Worm (Caenorhabditis elegans) whole organism, L1 larva: ENCODE data around the gene mdh-2.
A peak's percentile ranks its signal among the peaks of the same experiment; 100 is the strongest.

Source experiments
- C16A3.4 ChIP-seq: fragments of 150-350 bp; optimal IDR thresholded peaks from 2 replicates; lab custom pipeline; 2014; ENCODE audit warnings: missing biosample characterization, missing genetic modification characterization
- aha-1 ChIP-seq: fragments of 150-350 bp; optimal IDR thresholded peaks from 2 replicates; lab custom pipeline; 2014; ENCODE audit warnings: missing biosample characterization, missing genetic modification characterization
- blmp-1 ChIP-seq: fragments of 150-350 bp; optimal IDR thresholded peaks from 2 replicates; lab custom pipeline; 2014; ENCODE audit warnings: missing biosample characterization, missing genetic modification characterization
- ceh-63 ChIP-seq: fragments of 200-800 bp; sonication (Bioruptor generic); optimal IDR thresholded peaks from 2 replicates; lab custom pipeline; 2018; ENCODE audit warnings: mild to moderate bottlenecking, missing genetic modification characterization, missing compliant biosample characterization
- ceh-90 ChIP-seq: sonication (generic microtip); optimal IDR thresholded peaks from 2 replicates; lab custom pipeline; 2016; ENCODE audit warnings: missing genetic modification characterization, missing compliant biosample characterization
- dpl-1 ChIP-seq, 3 experiments: fragments of 150-350 bp in 2 of 3; sonication (generic microtip) in 1 of 3; optimal IDR thresholded peaks; 2 replicates each; lab custom pipeline; 2014 to 2017; ENCODE audit warnings: missing biosample characterization in 3 of 3, missing genetic modification characterization in 3 of 3, missing genetic modification reagents in 3 of 3
- efl-3 ChIP-seq: fragments of 200-800 bp; sonication (Bioruptor generic); optimal IDR thresholded peaks from 2 replicates; lab custom pipeline; 2018; ENCODE audit warnings: mild to moderate bottlenecking, missing genetic modification characterization, missing compliant biosample characterization
- egl-13 ChIP-seq: sonication (generic microtip); optimal IDR thresholded peaks from 2 replicates; lab custom pipeline; 2016; ENCODE audit warnings: missing genotype, missing genetic modification reagents, missing genetic modification characterization, missing compliant biosample characterization
- egl-27 ChIP-seq, 2 experiments: fragments of 150-350 bp in 1 of 2; sonication (generic microtip); optimal IDR thresholded peaks; 3 replicates each; lab custom pipeline; 2017 to 2018; ENCODE audit warnings: missing biosample characterization in 2 of 2, missing genetic modification characterization in 2 of 2, missing genetic modification reagents in 2 of 2
- elt-3 ChIP-seq, 6 experiments: fragments of 150-350 bp in 1 of 6; sonication (generic microtip); optimal IDR thresholded peaks; 2 replicates each; lab custom pipeline; 2017 to 2018; ENCODE audit warnings: missing biosample characterization in 6 of 6, missing genetic modification characterization in 6 of 6, inconsistent platforms in 1 of 6
- ets-5 ChIP-seq: fragments of 200-800 bp; sonication (Bioruptor generic); IDR thresholded peaks from 2 replicates; pipeline ENCODE4 v1.3.6; 2022; ENCODE audit warnings: missing genetic modification characterization, missing compliant biosample characterization
- fkh-4 ChIP-seq: sonication (generic microtip); optimal IDR thresholded peaks from 2 replicates; lab custom pipeline; 2016; ENCODE audit warnings: missing compliant biosample characterization, missing genetic modification characterization, borderline replicate concordance
- hlh-17 ChIP-seq: fragments of 200-800 bp; sonication (Bioruptor generic); optimal IDR thresholded peaks from 2 replicates; lab custom pipeline; 2018; ENCODE audit warnings: missing genetic modification characterization, mild to moderate bottlenecking, missing compliant biosample characterization, moderate library complexity, borderline replicate concordance
- hlh-4 ChIP-seq: sonication (generic microtip); optimal IDR thresholded peaks from 2 replicates; lab custom pipeline; 2016; ENCODE audit warnings: mild to moderate bottlenecking, missing genetic modification characterization, missing compliant biosample characterization
- hpl-2 ChIP-seq: fragments of 150-350 bp; optimal IDR thresholded peaks from 2 replicates; lab custom pipeline; 2014; ENCODE audit warnings: missing biosample characterization, missing genetic modification reagents, missing genetic modification characterization
- irx-1 ChIP-seq: sonication (generic microtip); optimal IDR thresholded peaks from 2 replicates; lab custom pipeline; 2016; ENCODE audit warnings: missing genetic modification characterization, missing compliant biosample characterization
- isw-1 ChIP-seq: fragments of 200-800 bp; sonication (Bioruptor generic); IDR thresholded peaks from 2 replicates; pipeline ENCODE4 v1.3.6; 2022; ENCODE audit warnings: missing genetic modification characterization, missing compliant biosample characterization
- lin-14 ChIP-seq: fragments of 200-800 bp; sonication (Bioruptor generic); optimal IDR thresholded peaks from 2 replicates; lab custom pipeline; 2018; ENCODE audit warnings: mild to moderate bottlenecking, missing genetic modification characterization, moderate library complexity, missing compliant biosample characterization
- lin-15B ChIP-seq: fragments of 150-350 bp; sonication (generic microtip); optimal IDR thresholded peaks from 3 replicates; lab custom pipeline; 2014; ENCODE audit warnings: missing biosample characterization, missing genetic modification characterization
- lin-35 ChIP-seq, 2 experiments: fragments of 150-350 bp; optimal IDR thresholded peaks; 2 replicates each; lab custom pipeline; 2014; ENCODE audit warnings: missing biosample characterization in 2 of 2, missing genetic modification characterization in 2 of 2, missing genetic modification reagents in 2 of 2
- lsy-2 ChIP-seq, 2 experiments: fragments of 150-350 bp; optimal IDR thresholded peaks; 2 replicates each; lab custom pipeline; 2014; ENCODE audit warnings: missing biosample characterization in 2 of 2, missing genetic modification characterization in 2 of 2
- mdl-1 ChIP-seq, 2 experiments: fragments of 150-350 bp; optimal IDR thresholded peaks; 2 replicates each; lab custom pipeline; 2014 to 2017; ENCODE audit warnings: missing biosample characterization in 2 of 2, missing genetic modification characterization in 2 of 2, inconsistent platforms in 1 of 2
- mef-2 ChIP-seq: fragments of 150-350 bp; optimal IDR thresholded peaks from 2 replicates; lab custom pipeline; 2014; ENCODE audit warnings: missing biosample characterization, missing genetic modification characterization
- mep-1 ChIP-seq: fragments of 150-350 bp; optimal IDR thresholded peaks from 2 replicates; lab custom pipeline; 2014; ENCODE audit warnings: missing biosample characterization, missing genetic modification characterization
- nhr-11 ChIP-seq: fragments of 150-350 bp; optimal IDR thresholded peaks from 2 replicates; lab custom pipeline; 2014; ENCODE audit warnings: missing biosample characterization, missing genetic modification characterization
- nhr-19 ChIP-seq: fragments of 200-800 bp; sonication (Bioruptor generic); conservative IDR thresholded peaks from 2 replicates; pipeline ENCODE4 v1.3.6; 2022; ENCODE audit warnings: missing genetic modification characterization, missing compliant biosample characterization
- nhr-28 ChIP-seq: fragments of 150-350 bp; optimal IDR thresholded peaks from 2 replicates; lab custom pipeline; 2014; ENCODE audit warnings: missing biosample characterization, missing genetic modification characterization
- nhr-71 ChIP-seq: sonication (generic microtip); optimal IDR thresholded peaks from 2 replicates; lab custom pipeline; 2016; ENCODE audit warnings: mild to moderate bottlenecking, missing genetic modification characterization, moderate library complexity, missing compliant biosample characterization
- nhr-76 ChIP-seq: sonication (generic microtip); optimal IDR thresholded peaks from 2 replicates; lab custom pipeline; 2017; ENCODE audit warnings: missing biosample characterization, missing genetic modification characterization
- nhr-77 ChIP-seq: fragments of 150-350 bp; optimal IDR thresholded peaks from 2 replicates; lab custom pipeline; 2014; ENCODE audit warnings: missing biosample characterization, missing genetic modification characterization
- nhr-85 ChIP-seq: sonication (generic microtip); peaks from one replicate; lab custom pipeline; 2016; ENCODE audit warnings: missing genetic modification characterization, inconsistent platforms, missing compliant biosample characterization
- nhr-90 ChIP-seq: sonication (generic microtip); optimal IDR thresholded peaks from 2 replicates; lab custom pipeline; 2016; ENCODE audit warnings: mild to moderate bottlenecking, missing genetic modification characterization, missing compliant biosample characterization; ENCODE audit not compliant: poor library complexity
- pax-3 ChIP-seq: fragments of 200-800 bp; sonication (Bioruptor generic); optimal IDR thresholded peaks from 2 replicates; lab custom pipeline; 2018; ENCODE audit warnings: mild to moderate bottlenecking, missing genetic modification characterization, moderate library complexity, missing compliant biosample characterization
- rnt-1 ChIP-seq: sonication (generic microtip); optimal IDR thresholded peaks from 2 replicates; lab custom pipeline; 2016; ENCODE audit warnings: mild to moderate bottlenecking, missing genetic modification characterization, moderate library complexity, missing compliant biosample characterization
- skn-1 ChIP-seq: fragments of 150-350 bp; optimal IDR thresholded peaks from 2 replicates; lab custom pipeline; 2014; ENCODE audit warnings: missing biosample characterization, missing genetic modification characterization
- snpc-4 ChIP-seq: fragments of 150-350 bp; optimal IDR thresholded peaks from 2 replicates; lab custom pipeline; 2014; ENCODE audit warnings: missing biosample characterization, missing genetic modification characterization
- snu-23 ChIP-seq: sonication (generic microtip); optimal IDR thresholded peaks from 2 replicates; lab custom pipeline; 2016; ENCODE audit warnings: missing genetic modification characterization, missing compliant biosample characterization
- sox-4 ChIP-seq: sonication (generic microtip); optimal IDR thresholded peaks from 2 replicates; lab custom pipeline; 2016; ENCODE audit warnings: missing genetic modification characterization, missing compliant biosample characterization
- swsn-7 ChIP-seq: sonication (generic microtip); optimal IDR thresholded peaks from 2 replicates; lab custom pipeline; 2016; ENCODE audit warnings: missing genetic modification characterization, missing compliant biosample characterization
- tlp-1 ChIP-seq: fragments of 150-350 bp; optimal IDR thresholded peaks from 2 replicates; lab custom pipeline; 2014; ENCODE audit warnings: missing biosample characterization, missing genetic modification characterization
- unc-130 ChIP-seq: fragments of 150-350 bp; optimal IDR thresholded peaks from 2 replicates; lab custom pipeline; 2017; ENCODE audit warnings: missing biosample characterization, missing genetic modification characterization, inconsistent platforms
- unc-98 ChIP-seq: fragments of 200-800 bp; sonication (Bioruptor generic); IDR thresholded peaks from 2 replicates; pipeline ENCODE4 v1.3.6; 2022; ENCODE audit warnings: missing genetic modification characterization, missing compliant biosample characterization
- vab-15 ChIP-seq: sonication (generic microtip); optimal IDR thresholded peaks from 2 replicates; lab custom pipeline; 2017; ENCODE audit warnings: missing genotype, mild to moderate bottlenecking, missing genetic modification characterization, missing compliant biosample characterization
- zag-1 ChIP-seq: fragments of 150-350 bp; optimal IDR thresholded peaks from 2 replicates; lab custom pipeline; 2014; ENCODE audit warnings: missing biosample characterization, missing genetic modification characterization
- zip-4 ChIP-seq: fragments of 200-800 bp; sonication (Bioruptor generic); optimal IDR thresholded peaks from 2 replicates; lab custom pipeline; 2018; ENCODE audit warnings: mild to moderate bottlenecking, missing genetic modification characterization, moderate library complexity, missing compliant biosample characterization
- ztf-11 ChIP-seq, 2 experiments: sonication (generic microtip); optimal IDR thresholded peaks; 2 replicates each; lab custom pipeline; 2016 to 2017; ENCODE audit warnings: missing genetic modification characterization in 2 of 2, missing biosample characterization in 1 of 2, missing compliant biosample characterization in 1 of 2
- ztf-4 ChIP-seq: fragments of 150-350 bp; optimal IDR thresholded peaks from 2 replicates; lab custom pipeline; 2014; ENCODE audit warnings: missing biosample characterization, missing genetic modification characterization

Gene mdh-2

ce11 chrIII:6625317-6625716 lies 17.4 kb upstream of the mdh-2 start (continued):
- TF ChIP-seq nhr-77 (tag; lab: Kevin White, UChicago) (no peak), skn-1 (tag; lab: Kevin White, UChicago) (peak; percentile 51), dpl-1 (GFP tag; optimal IDR thresholded peaks at IDR 0.05; lab: Kevin White, UChicago) (peak; percentile 27 to 69 (median 50)), ets-5 (no peak), blmp-1 (tag; lab: Kevin White, UChicago) (peak; percentile 63), unc-98 (GFP tag; lab: Robert Waterston, UW) (no peak), mep-1 (tag; lab: Kevin White, UChicago) (peak; percentile 85), mef-2 (tag; lab: Kevin White, UChicago) (no peak), ceh-90 (tag; lab: Kevin White, UChicago) (peak; percentile 49), unc-130 (tag; lab: Kevin White, UChicago) (no peak), snu-23 (GFP tag; lab: Kevin White, UChicago) (peak; percentile 52), mdl-1 (tag; optimal IDR thresholded peaks at IDR 0.05; lab: Kevin White, UChicago) (no peak), C16A3.4 (peak; percentile 34), lin-14 (GFP tag; lab: Kevin White, UChicago) (peak; percentile 63), lsy-2 (tag; optimal IDR thresholded peaks at IDR 0.05; lab: Kevin White, UChicago) (peak; percentile 39 to 73), sox-4 (tag; lab: Kevin White, UChicago) (no peak), irx-1 (tag; lab: Kevin White, UChicago) (no peak), ztf-11 (tag; optimal IDR thresholded peaks at IDR 0.05; lab: Kevin White, UChicago) (no peak), ztf-4 (tag; lab: Kevin White, UChicago) (no peak), isw-1 (GFP tag; lab: Robert Waterston, UW) (peak; percentile 34), hpl-2 (no peak), elt-3 (tag; optimal IDR thresholded peaks at IDR 0.05; lab: Kevin White, UChicago) (peak in 1 of 6 experiments; percentile 2), swsn-7 (tag; lab: Kevin White, UChicago) (peak; percentile 23), egl-27 (tag; optimal IDR thresholded peaks at IDR 0.05; lab: Kevin White, UChicago) (no peak), zag-1 (no peak), lin-15B (tag; lab: Kevin White, UChicago) (peak; percentile 55), nhr-11 (tag; lab: Kevin White, UChicago) (no peak), nhr-85 (tag; lab: Kevin White, UChicago) (peak; percentile 70), tlp-1 (tag; lab: Kevin White, UChicago) (no peak), pax-3 (tag; lab: Kevin White, UChicago) (no peak), nhr-71 (tag; lab: Kevin White, UChicago) (peak; percentile 60), ceh-63 (GFP tag; lab: Kevin White, UChicago) (no peak), nhr-19 (GFP tag; lab: Robert Waterston, UW) (no peak), vab-15 (tag; lab: Kevin White, UChicago) (no peak), snpc-4 (tag; lab: Kevin White, UChicago) (no peak)

- TF ChIP-seq zip-4 (GFP tag; lab: Kevin White, UChicago) (no peak), tlp-1 (tag; lab: Kevin White, UChicago) (no peak), fkh-4 (no peak), sox-4 (tag; lab: Kevin White, UChicago) (no peak), nhr-90 (no peak), lin-35 (GFP tag; optimal IDR thresholded peaks at IDR 0.05; lab: Kevin White, UChicago) (no peak), aha-1 (no peak), egl-13 (no peak)
Observed at ce11 chrIII:6624872-6625271, 17.0 kb upstream of the mdh-2 start, which contains the start of gene copd-1. copd-1 (minus strand) TSS chrIII:6624972.

DNA sequence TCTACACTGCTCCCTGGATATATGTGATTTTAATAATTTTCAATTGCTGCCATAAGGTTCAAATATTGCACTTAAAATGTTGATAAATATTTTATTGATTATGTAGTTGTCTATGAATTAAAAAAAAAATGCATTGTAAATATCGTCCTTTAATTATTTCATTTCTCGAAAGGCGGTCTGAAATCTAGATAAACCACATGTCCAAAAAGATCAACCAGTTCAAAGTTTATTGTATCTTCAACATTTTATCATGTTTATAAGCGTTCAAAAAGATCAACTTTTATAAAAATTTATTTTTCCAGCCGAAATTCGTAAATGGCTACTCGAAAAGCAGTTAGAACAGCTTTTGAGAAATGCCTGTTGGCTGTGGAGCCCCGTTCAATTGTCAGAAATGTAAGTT lies 12.0 kb upstream of the mdh-2 start, which contains the start of gene C13B9.2:
Gene C13B9.2 (plus strand): TSS at position 301 of the 400 bp plus-strand sequence.
- TF ChIP-seq hlh-4 (tag; lab: Kevin White, UChicago) = no peak
- TF ChIP-seq egl-13 = no peak
- no peak for TF ChIP-seq efl-3 (GFP tag; lab: Kevin White, UChicago)
- TF ChIP-seq dpl-1 (GFP tag; optimal IDR thresholded peaks at IDR 0.05; lab: Kevin White, UChicago) = no peak
- TF ChIP-seq hlh-17 (GFP tag; lab: Kevin White, UChicago) = no peak
- no peak for TF ChIP-seq sox-4 (tag; lab: Kevin White, UChicago)
- no peak for TF ChIP-seq nhr-28 (tag; lab: Kevin White, UChicago)
- no peak for TF ChIP-seq nhr-76 (tag; lab: Kevin White, UChicago)
- no peak for TF ChIP-seq rnt-1 (tag; lab: Kevin White, UChicago)
